Fruit fly (Drosophila melanogaster): ENCODE data around the gene chico.

Gene chico

dm6 chr2L:10260750-10261493, 14.0 kb upstream of the chico start, which contains the start of gene Pten (continued):
- TF ChIP-seq Pdp1 (GFP tag; optimal IDR thresholded peaks at IDR 0.05) (peak; percentile 56 to 60), repo (GFP tag; optimal IDR thresholded peaks at IDR 0.05) (peak; percentile 42), Tbp (GFP tag; optimal IDR thresholded peaks at IDR 0.05) (no peak), CG15269 (tag; optimal IDR thresholded peaks at IDR 0.05) (no peak), hbn (GFP tag; IDR thresholded peaks at IDR 0.05; ENCODE audit: partially characterized antibody) (peak; percentile 62), CG8944 (GFP tag; optimal IDR thresholded peaks at IDR 0.05) (peak; percentile 37), Kr (GFP tag; optimal IDR thresholded peaks at IDR 0.05) (no peak), luna (GFP tag; optimal IDR thresholded peaks at IDR 0.05) (peak; percentile 45), so (GFP tag; IDR thresholded peaks at IDR 0.05) (no peak), CG17829 (tag; optimal IDR thresholded peaks at IDR 0.05) (peak; percentile 82), CG14965 (GFP tag; optimal IDR thresholded peaks at IDR 0.05; ENCODE audit: borderline replicate concordance) (no peak), z (GFP tag; IDR thresholded peaks at IDR 0.05) (no peak), mirr (GFP tag; optimal IDR thresholded peaks at IDR 0.05) (no peak), twi (tag; optimal IDR thresholded peaks at IDR 0.05) (no peak), CG9876 (GFP tag; optimal IDR thresholded peaks at IDR 0.05) (no peak), kah (GFP tag; optimal IDR thresholded peaks at IDR 0.05) (peak; percentile 83), fd3F (GFP tag; optimal IDR thresholded peaks at IDR 0.05) (peak; percentile 42), H2.0 (GFP tag; IDR thresholded peaks at IDR 0.05) (no peak; the same call in 1 of the 2 replicates), E2f2 (GFP tag; IDR thresholded peaks at IDR 0.05) (peak; percentile 60), CG10209 (GFP tag; optimal IDR thresholded peaks at IDR 0.05) (no peak), disco-r (GFP tag; optimal IDR thresholded peaks at IDR 0.05) (no peak), nau (GFP tag; optimal IDR thresholded peaks at IDR 0.05) (no peak), sim (GFP tag; IDR thresholded peaks at IDR 0.05) (no peak), MESR4 (GFP tag; optimal IDR thresholded peaks at IDR 0.05) (peak; percentile 92), CG7271 (tag; optimal IDR thresholded peaks at IDR 0.05) (peak; percentile 16), bab2 (GFP tag; optimal IDR thresholded peaks at IDR 0.05) (peak; percentile 61), ftz-f1 (GFP tag; optimal IDR thresholded peaks at IDR 0.05) (no peak), CG32532 (GFP tag; IDR thresholded peaks at IDR 0.05) (peak; percentile 62; the same call in 1 of the 2 replicates), CG8924 (tag; optimal IDR thresholded peaks at IDR 0.05) (peak; percentile 80), nmo (GFP tag; optimal IDR thresholded peaks at IDR 0.05) (peak; percentile 88), CG2116 (GFP tag; optimal IDR thresholded peaks at IDR 0.05) (peak; percentile 77), CG13624 (GFP tag; optimal IDR thresholded peaks at IDR 0.05) (peak; percentile 51), CG1603 (tag; optimal IDR thresholded peaks at IDR 0.05) (peak; percentile 80), CG6272 (GFP tag; IDR thresholded peaks at IDR 0.05) (no peak), Hey (tag; optimal IDR thresholded peaks at IDR 0.05) (no peak), trh (GFP tag; optimal IDR thresholded peaks at IDR 0.05) (peak; percentile 16), crp (GFP tag; optimal IDR thresholded peaks at IDR 0.05) (peak in 1 of 2 experiments; percentile 15), CG17359 (tag; optimal IDR thresholded peaks at IDR 0.05) (peak; percentile 80), Scr (GFP tag; IDR thresholded peaks at IDR 0.05; ENCODE audit: partially characterized antibody) (peak; percentile 89), CG13296 (GFP tag; optimal IDR thresholded peaks at IDR 0.05) (peak; percentile 51), crc (GFP tag; optimal IDR thresholded peaks at IDR 0.05) (peak; percentile 46), ash1 (GFP tag; optimal IDR thresholded peaks at IDR 0.05) (no peak), CG18599 (GFP tag; optimal IDR thresholded peaks at IDR 0.05) (no peak), kay (GFP tag; optimal IDR thresholded peaks at IDR 0.05) (peak; percentile 61), pzg (GFP tag; optimal IDR thresholded peaks at IDR 0.05) (peak; percentile 83), zfh2 (GFP tag; optimal IDR thresholded peaks at IDR 0.05) (peak; percentile 43), CG2678 (tag; optimal IDR thresholded peaks at IDR 0.05) (no peak), ttk (GFP tag; IDR thresholded peaks at IDR 0.05) (no peak), toy (GFP tag; IDR thresholded peaks at IDR 0.05) (no peak)
